Fruit fly (Drosophila melanogaster): Measurements from ENCODE around the gene RpS14b.

RpS14b gene

dm6 chrX:7901153-7902038 lies 33.3 kb upstream of the RpS14b start, which contains the start of the genes RpS6 and bys (continued):
- peak; percentile 36 for TF ChIP-seq tin (GFP tag; optimal IDR thresholded peaks at IDR 0.05)
- TF ChIP-seq Hr78 (GFP tag; optimal IDR thresholded peaks at IDR 0.05): no peak
- TF ChIP-seq Ravus (GFP tag; IDR thresholded peaks at IDR 0.05): no peak
- TF ChIP-seq amos (GFP tag; IDR thresholded peaks at IDR 0.05; ENCODE audit: partially characterized antibody): peak; percentile 92
- TF ChIP-seq gt (GFP tag; IDR thresholded peaks at IDR 0.05): no peak
- TF ChIP-seq CG9437 (GFP tag; optimal IDR thresholded peaks at IDR 0.05): peak; percentile 63
- TF ChIP-seq Mrtf (GFP tag; IDR thresholded peaks at IDR 0.05): no peak; the same call in 2 of the 3 replicates
- TF ChIP-seq CG2202 (tag; optimal IDR thresholded peaks at IDR 0.05): peak; percentile 14
- TF ChIP-seq CG6854 (GFP tag; optimal IDR thresholded peaks at IDR 0.05): peak; percentile 49
- peak; percentile 76 for TF ChIP-seq ato (GFP tag; IDR thresholded peaks at IDR 0.05; ENCODE audit: partially characterized antibody)
- TF ChIP-seq wor (GFP tag; IDR thresholded peaks at IDR 0.05): no peak
- TF ChIP-seq CG10209 (GFP tag; optimal IDR thresholded peaks at IDR 0.05): peak; percentile 43
- no peak for TF ChIP-seq Lim3 (GFP tag; IDR thresholded peaks at IDR 0.05)
- TF ChIP-seq slou (GFP tag; optimal IDR thresholded peaks at IDR 0.05): peak; percentile 41
- TF ChIP-seq CG34376 (GFP tag; optimal IDR thresholded peaks at IDR 0.05): peak; percentile 74
- peak; percentile 56 for TF ChIP-seq lbe (GFP tag; optimal IDR thresholded peaks at IDR 0.05)
- peak; percentile 69 for TF ChIP-seq zfh1 (GFP tag; IDR thresholded peaks at IDR 0.05)
- TF ChIP-seq jigr1 (GFP tag; IDR thresholded peaks at IDR 0.05): no peak
- TF ChIP-seq CG14710 (tag; optimal IDR thresholded peaks at IDR 0.05): peak; percentile 65
- TF ChIP-seq pb (GFP tag; optimal IDR thresholded peaks at IDR 0.05): peak; percentile 19
- TF ChIP-seq hth (optimal IDR thresholded peaks at IDR 0.05): no peak
- TF ChIP-seq Oli (tag; optimal IDR thresholded peaks at IDR 0.05): peak; percentile 33
- TF ChIP-seq en (GFP tag; optimal IDR thresholded peaks at IDR 0.05): no peak
- peak; percentile 27; the same call in 1 of the 2 replicates for TF ChIP-seq CG14667 (GFP tag; IDR thresholded peaks at IDR 0.05)
- peak; percentile 22 for TF ChIP-seq CG3995 (GFP tag; optimal IDR thresholded peaks at IDR 0.05)
- peak; percentile 21 for TF ChIP-seq p53 (GFP tag; optimal IDR thresholded peaks at IDR 0.05)
- no peak for TF ChIP-seq Six4 (GFP tag; optimal IDR thresholded peaks at IDR 0.05)
- TF ChIP-seq chm (GFP tag; IDR thresholded peaks at IDR 0.05): peak; percentile 65
- no peak for TF ChIP-seq Hand (GFP tag; optimal IDR thresholded peaks at IDR 0.05)
- TF ChIP-seq CG12155 (GFP tag; optimal IDR thresholded peaks at IDR 0.05): peak; percentile 16
- TF ChIP-seq CG17612 (GFP tag; IDR thresholded peaks at IDR 0.05): no peak
- peak; percentile 46 for TF ChIP-seq CG18599 (GFP tag; optimal IDR thresholded peaks at IDR 0.05)
- peak; percentile 57 for TF ChIP-seq pfk (GFP tag; optimal IDR thresholded peaks at IDR 0.05)
- TF ChIP-seq Usf (GFP tag; optimal IDR thresholded peaks at IDR 0.05): no peak
- TF ChIP-seq Scr (GFP tag; IDR thresholded peaks at IDR 0.05; ENCODE audit: partially characterized antibody): peak; percentile 88
- TF ChIP-seq CG11695 (GFP tag; IDR thresholded peaks at IDR 0.05): 0 out of 3 replicates have a peak, but pooled peaks have one; percentile 31
- peak; percentile 60 for TF ChIP-seq cwo (GFP tag; optimal IDR thresholded peaks at IDR 0.05)
- TF ChIP-seq z (GFP tag; IDR thresholded peaks at IDR 0.05): 0 out of 3 replicates have a peak, but pooled peaks have one; percentile 22
- TF ChIP-seq dmrt11E (tag; optimal IDR thresholded peaks at IDR 0.05): no peak
- TF ChIP-seq caup (GFP tag; optimal IDR thresholded peaks at IDR 0.05; ENCODE audit: severe bottlenecking): peak; percentile 69
- TF ChIP-seq CG7745 (tag; optimal IDR thresholded peaks at IDR 0.05): peak; percentile 2
- TF ChIP-seq gsb-n (tag; optimal IDR thresholded peaks at IDR 0.05): no peak
- TF ChIP-seq danr (GFP tag; IDR thresholded peaks at IDR 0.05): no peak
- TF ChIP-seq CG4730 (GFP tag; IDR thresholded peaks at IDR 0.05): peak; percentile 20; the same call in 1 of the 2 replicates
- TF ChIP-seq CG17328 (GFP tag; IDR thresholded peaks at IDR 0.05): peak; percentile 46; the same call in 1 of the 2 replicates
- TF ChIP-seq shn (GFP tag; optimal IDR thresholded peaks at IDR 0.05): no peak
- peak; percentile 10 for TF ChIP-seq CG10654 (GFP tag; optimal IDR thresholded peaks at IDR 0.05)
- peak; percentile 54 for TF ChIP-seq Xbp1 (GFP tag; optimal IDR thresholded peaks at IDR 0.05)
